Fruit fly (Drosophila melanogaster) whole organism, prepupa: ENCODE data around the gene CG42704.

Experiments
- Blimp-1 ChIP-seq: fragments of 200-800 bp; sonication (Bioruptor generic); optimal IDR thresholded peaks from 3 replicates; lab custom pipeline; 2017; ENCODE audit warnings: missing biosample characterization, missing genetic modification characterization, mild to moderate bottlenecking, moderate library complexity, missing genetic modification reagents
- Ets96B ChIP-seq: fragments of 200-800 bp; optimal IDR thresholded peaks from 2 replicates; lab custom pipeline; 2019; ENCODE audit warnings: missing biosample characterization, mild to moderate bottlenecking, missing genetic modification characterization, moderate library complexity

DNA sequence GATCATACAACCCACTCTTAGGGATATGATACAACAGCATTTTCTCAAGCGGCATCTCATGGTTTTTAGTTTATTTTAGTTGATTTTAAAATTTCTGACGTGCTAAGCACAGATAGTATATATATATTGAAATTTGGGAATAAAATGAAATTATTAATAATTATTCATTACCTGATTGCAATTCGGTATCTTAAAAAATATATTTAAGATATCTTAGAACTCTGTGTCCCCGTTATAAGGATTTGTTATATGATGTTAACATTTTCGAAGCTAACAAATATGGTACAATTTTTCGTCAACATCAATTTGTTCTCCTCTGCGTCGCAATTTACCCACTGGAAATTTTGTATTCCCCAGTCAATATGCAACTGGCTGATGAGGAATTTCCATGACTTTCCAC lies 40.8 kb downstream of the CG42704 start, which contains the start of gene CG43198:
- TF ChIP-seq Ets96B (tag; lab: Kevin White, UChicago) (no peak), Blimp-1 (GFP tag; lab: Kevin White, UChicago) (no peak)
